Fruit fly (Drosophila melanogaster) whole organism, adult: Measurements from ENCODE around the gene tHMG2.

Experiments used
- CG11617 ChIP-seq: fragments of 200-800 bp; sonication (Bioruptor generic); optimal IDR thresholded peaks from 2 replicates; lab custom pipeline; 2017; ENCODE audit warnings: mild to moderate bottlenecking, missing biosample characterization, missing genetic modification reagents, missing genetic modification characterization
- CG12768 ChIP-seq: fragments of 200-800 bp; sonication (Bioruptor generic); optimal IDR thresholded peaks from 2 replicates; lab custom pipeline; 2017; ENCODE audit warnings: missing biosample characterization, missing genetic modification characterization, mild to moderate bottlenecking, moderate library complexity, missing genetic modification reagents
- cic ChIP-seq: fragments of 200-800 bp; sonication (Bioruptor generic); optimal IDR thresholded peaks from 2 replicates; lab custom pipeline; 2017; ENCODE audit warnings: missing biosample characterization, mild to moderate bottlenecking, missing genetic modification characterization, moderate library complexity
- toe ChIP-seq: fragments of 200-800 bp; sonication (Bioruptor generic); optimal IDR thresholded peaks from 2 replicates; lab custom pipeline; 2016; ENCODE audit warnings: missing biosample characterization, missing genetic modification characterization

- TF ChIP-seq CG12768 (GFP tag; lab: Kevin White, UChicago) = no peak
- TF ChIP-seq cic (GFP tag; lab: Kevin White, UChicago) = no peak
- TF ChIP-seq CG11617 (GFP tag; lab: Kevin White, UChicago) = no peak
- TF ChIP-seq toe (GFP tag; lab: Kevin White, UChicago) = no peak
These were observed 35.8 kb downstream of the tHMG2 start, which contains the start of gene CG5346 for dm6 chr3R:22528264-22529158.
